Fruit fly (Drosophila melanogaster) whole organism, prepupa: ENCODE measurements around the gene Vm26Ab.

Source experiments
- CG10669 ChIP-seq: fragments of 200-800 bp; sonication (Bioruptor generic); optimal IDR thresholded peaks from 3 replicates; lab custom pipeline; 2018; ENCODE audit warnings: missing biosample characterization, mild to moderate bottlenecking, missing genetic modification characterization, moderate library complexity
- CG11762 ChIP-seq: fragments of 200-800 bp; sonication (Bioruptor generic); optimal IDR thresholded peaks from 3 replicates; lab custom pipeline; 2016; ENCODE audit warnings: missing biosample characterization, missing genetic modification characterization; ENCODE audit not compliant: insufficient read depth
- CG11902 ChIP-seq: fragments of 200-800 bp; sonication (Bioruptor generic); optimal IDR thresholded peaks from 3 replicates; lab custom pipeline; 2016; ENCODE audit warnings: missing biosample characterization, missing genetic modification characterization
- CG15336 ChIP-seq: fragments of 200-800 bp; sonication (Bioruptor generic); IDR thresholded peaks from 2 replicates; pipeline ENCODE4 v1.3.6; 2022; ENCODE audit warnings: missing biosample characterization, missing genetic modification characterization
- CG1621 ChIP-seq: fragments of 200-800 bp; sonication (Bioruptor generic); optimal IDR thresholded peaks from 3 replicates; lab custom pipeline; 2018; ENCODE audit warnings: missing biosample characterization, mild to moderate bottlenecking, missing genetic modification characterization
- CG16779 ChIP-seq: fragments of 200-800 bp; sonication (Bioruptor generic); optimal IDR thresholded peaks from 3 replicates; lab custom pipeline; 2017; ENCODE audit warnings: missing biosample characterization, mild to moderate bottlenecking, missing genetic modification characterization
- CG31627 ChIP-seq: fragments of 200-800 bp; sonication (Bioruptor generic); optimal IDR thresholded peaks from 3 replicates; lab custom pipeline; 2016; ENCODE audit warnings: missing biosample characterization, missing genetic modification characterization
- CG32006 ChIP-seq: fragments of 200-800 bp; sonication (Bioruptor generic); optimal IDR thresholded peaks from 3 replicates; lab custom pipeline; 2017; ENCODE audit warnings: missing biosample characterization, mild to moderate bottlenecking, missing genetic modification characterization
- CG3919 ChIP-seq: fragments of 200-800 bp; sonication (Bioruptor generic); optimal IDR thresholded peaks from 3 replicates; lab custom pipeline; 2016; ENCODE audit warnings: missing biosample characterization, missing genetic modification characterization
- CG6163 ChIP-seq: fragments of 200-800 bp; sonication (Bioruptor generic); IDR thresholded peaks from 3 replicates; pipeline ENCODE4 v1.3.6; 2022; ENCODE audit warnings: missing biosample characterization, missing genetic modification characterization
- CG6854 ChIP-seq: fragments of 200-800 bp; sonication (Bioruptor generic); optimal IDR thresholded peaks from 2 replicates; lab custom pipeline; 2017; ENCODE audit warnings: missing biosample characterization, mild to moderate bottlenecking, missing genetic modification characterization
- CG8119 ChIP-seq: fragments of 200-800 bp; sonication (Bioruptor generic); IDR thresholded peaks from 3 replicates; pipeline ENCODE4 v1.3.6; 2022; ENCODE audit warnings: missing biosample characterization, missing genetic modification characterization
- CG8319 ChIP-seq: fragments of 200-800 bp; sonication (Bioruptor generic); optimal IDR thresholded peaks from 3 replicates; lab custom pipeline; 2016; ENCODE audit warnings: missing biosample characterization, missing genetic modification characterization
- CG8632 ChIP-seq: fragments of 200-800 bp; sonication (Bioruptor generic); optimal IDR thresholded peaks from 3 replicates; lab custom pipeline; 2016; ENCODE audit warnings: missing biosample characterization, missing genetic modification characterization
- Eip78C ChIP-seq: fragments of 200-800 bp; sonication (Bioruptor generic); peaks from one replicate; lab custom pipeline; 2016; ENCODE audit warnings: missing biosample characterization, missing genetic modification characterization
- Ets21C ChIP-seq: fragments of 200-800 bp; sonication (Bioruptor generic); optimal IDR thresholded peaks from 3 replicates; lab custom pipeline; 2016; ENCODE audit warnings: missing biosample characterization, missing genetic modification characterization
- Ets96B ChIP-seq: fragments of 200-800 bp; optimal IDR thresholded peaks from 2 replicates; lab custom pipeline; 2019; ENCODE audit warnings: missing biosample characterization, mild to moderate bottlenecking, missing genetic modification characterization, moderate library complexity
- Gug ChIP-seq: fragments of 200-800 bp; sonication (Bioruptor generic); IDR thresholded peaks from 2 replicates; pipeline ENCODE4 v1.3.6; 2022; ENCODE audit warnings: missing biosample characterization, missing genetic modification characterization
- Hr39 ChIP-seq: fragments of 200-800 bp; sonication (Bioruptor generic); optimal IDR thresholded peaks from 2 replicates; lab custom pipeline; 2016; ENCODE audit warnings: missing biosample characterization, missing genetic modification characterization
- Lpt ChIP-seq: fragments of 200-800 bp; sonication (Bioruptor generic); optimal IDR thresholded peaks from 3 replicates; lab custom pipeline; 2016; ENCODE audit warnings: missing biosample characterization, missing genetic modification characterization
- OdsH ChIP-seq: fragments of 200-800 bp; sonication (Bioruptor generic); optimal IDR thresholded peaks from 3 replicates; lab custom pipeline; 2016; ENCODE audit warnings: missing biosample characterization, missing genetic modification characterization
- Sox15 ChIP-seq: fragments of 200-800 bp; sonication (Bioruptor generic); optimal IDR thresholded peaks from 3 replicates; lab custom pipeline; 2016; ENCODE audit warnings: missing biosample characterization, missing genetic modification characterization
- achi ChIP-seq: fragments of 200-800 bp; sonication (Bioruptor generic); optimal IDR thresholded peaks from 3 replicates; lab custom pipeline; 2016; ENCODE audit warnings: missing biosample characterization, missing genetic modification characterization
- acj6 ChIP-seq: fragments of 200-800 bp; sonication (Bioruptor generic); optimal IDR thresholded peaks from 3 replicates; lab custom pipeline; 2016; ENCODE audit warnings: missing biosample characterization, missing genetic modification characterization
- dsx ChIP-seq: fragments of 200-800 bp; optimal IDR thresholded peaks from 3 replicates; lab custom pipeline; 2019; ENCODE audit warnings: missing biosample characterization, mild to moderate bottlenecking, missing genetic modification characterization, moderate library complexity; ENCODE audit not compliant: poor library complexity, severe bottlenecking
- eg ChIP-seq: fragments of 200-800 bp; sonication (Bioruptor generic); IDR thresholded peaks from 3 replicates; pipeline ENCODE4 v1.3.6; 2022; ENCODE audit warnings: missing biosample characterization, missing genetic modification characterization
- esn ChIP-seq: fragments of 200-800 bp; sonication (Bioruptor generic); optimal IDR thresholded peaks from 2 replicates; lab custom pipeline; 2016; ENCODE audit warnings: missing biosample characterization, mild to moderate bottlenecking, missing genetic modification characterization, moderate library complexity
- fd85E ChIP-seq: fragments of 200-800 bp; sonication (Bioruptor generic); optimal IDR thresholded peaks from 3 replicates; lab custom pipeline; 2016; ENCODE audit warnings: missing biosample characterization, missing genetic modification characterization
- fkh ChIP-seq: fragments of 200-800 bp; sonication (Bioruptor generic); optimal IDR thresholded peaks from 3 replicates; lab custom pipeline; 2017; ENCODE audit warnings: missing biosample characterization, mild to moderate bottlenecking, missing genetic modification characterization, moderate library complexity
- lz ChIP-seq: fragments of 200-800 bp; sonication (Bioruptor generic); optimal IDR thresholded peaks from 3 replicates; lab custom pipeline; 2016; ENCODE audit warnings: missing biosample characterization, missing genetic modification characterization
- net ChIP-seq: fragments of 200-800 bp; sonication (Bioruptor generic); optimal IDR thresholded peaks from 3 replicates; lab custom pipeline; 2016; ENCODE audit warnings: missing biosample characterization, missing genetic modification characterization
- spab ChIP-seq: fragments of 200-800 bp; sonication (Bioruptor generic); optimal IDR thresholded peaks from 2 replicates; lab custom pipeline; 2017; ENCODE audit warnings: missing biosample characterization, mild to moderate bottlenecking, missing genetic modification characterization, missing genetic modification reagents
- ss ChIP-seq, 2 experiments: fragments of 200-800 bp; sonication (Bioruptor generic); optimal IDR thresholded peaks; 2 replicates in 1 of 2; 3 replicates in 1 of 2; lab custom pipeline; 2017 to 2018; ENCODE audit warnings: mild to moderate bottlenecking in 2 of 2, missing biosample characterization in 2 of 2, missing genetic modification characterization in 2 of 2, moderate library complexity in 1 of 2
- svp ChIP-seq: fragments of 200-800 bp; sonication (Bioruptor generic); peaks from one replicate; lab custom pipeline; 2016; ENCODE audit warnings: missing biosample characterization, missing genetic modification characterization
- topi ChIP-seq: fragments of 200-800 bp; sonication (Bioruptor generic); optimal IDR thresholded peaks from 3 replicates; lab custom pipeline; 2016; ENCODE audit warnings: missing biosample characterization, missing genetic modification characterization

Vm26Ab gene

dm6 chr2L:5972588-5973236 lies 15.9 kb downstream of the Vm26Ab start:
- peak; percentile 39 for TF ChIP-seq Eip78C (GFP tag; lab: Kevin White, UChicago)
- TF ChIP-seq CG8319 (GFP tag; lab: Kevin White, UChicago): no peak

- TF ChIP-seq lz (no peak), acj6 (GFP tag; lab: Kevin White, UChicago) (no peak), ss (GFP tag; optimal IDR thresholded peaks at IDR 0.05; lab: Kevin White, UChicago) (peak in 1 of 2 experiments; percentile 16), Hr39 (GFP tag; lab: Kevin White, UChicago) (no peak), CG3919 (GFP tag; lab: Kevin White, UChicago) (no peak), CG31627 (GFP tag; lab: Kevin White, UChicago) (no peak), spab (GFP tag; lab: Kevin White, UChicago) (peak; percentile 6), svp (GFP tag; lab: Kevin White, UChicago) (peak; percentile 85), fd85E (no peak), CG32006 (GFP tag; lab: Kevin White, UChicago) (no peak), Eip78C (GFP tag; lab: Kevin White, UChicago) (peak; percentile 56), fkh (GFP tag; lab: Kevin White, UChicago) (peak; percentile 95)
These were observed 17.3 kb downstream of the Vm26Ab start for dm6 chr2L:5974122-5974521.

DNA sequence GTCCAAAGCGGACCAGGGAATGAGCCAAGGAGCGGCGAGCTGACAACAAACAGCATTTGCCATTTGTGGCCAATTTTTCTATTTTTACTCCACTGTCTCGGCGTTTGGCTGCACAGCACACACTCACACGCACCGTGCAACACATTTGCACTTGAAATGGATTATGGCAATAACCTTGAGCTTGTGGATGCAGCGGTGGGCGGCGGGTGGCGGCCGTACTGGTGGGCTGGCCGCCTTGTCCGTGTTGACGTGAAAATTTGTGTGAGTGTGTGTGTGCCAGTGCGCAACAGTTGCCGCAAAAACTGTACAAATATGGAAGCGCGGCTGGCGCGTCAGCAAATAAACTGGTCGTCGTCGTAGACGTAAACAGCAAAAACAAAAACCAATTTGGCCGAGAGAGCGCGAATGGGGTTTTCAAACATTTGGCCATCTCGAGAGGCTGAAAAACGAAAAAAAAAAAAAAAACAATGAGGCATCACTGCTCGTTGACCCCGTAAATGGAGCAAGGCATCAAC lies 18.3 kb downstream of the Vm26Ab start:
- TF ChIP-seq topi (GFP tag; lab: Kevin White, UChicago) (no peak), achi (no peak), CG8319 (GFP tag; lab: Kevin White, UChicago) (no peak), CG11902 (GFP tag; lab: Kevin White, UChicago) (no peak), Ets96B (tag; lab: Kevin White, UChicago) (no peak), CG8119 (GFP tag; lab: Robert Waterston, UW) (0 out of 3 replicates have a peak, but pooled peaks have one; percentile 18), svp (GFP tag; lab: Kevin White, UChicago) (peak; percentile 72), CG32006 (GFP tag; lab: Kevin White, UChicago) (no peak), fkh (GFP tag; lab: Kevin White, UChicago) (peak; percentile 50), Gug (no peak), esn (GFP tag; lab: Kevin White, UChicago) (no peak), CG15336 (GFP tag; lab: Robert Waterston, UW) (peak; percentile 13; the same call in 1 of the 2 replicates), eg (peak; percentile 38; the same call in 2 of the 3 replicates), Lpt (GFP tag; lab: Kevin White, UChicago) (no peak), dsx (GFP tag; lab: Kevin White, UChicago) (peak; percentile 26), acj6 (GFP tag; lab: Kevin White, UChicago) (no peak), CG16779 (tag; lab: Kevin White, UChicago) (no peak), OdsH (GFP tag; lab: Kevin White, UChicago) (no peak), CG8632 (no peak), net (GFP tag; lab: Kevin White, UChicago) (no peak), Hr39 (GFP tag; lab: Kevin White, UChicago) (no peak), CG3919 (GFP tag; lab: Kevin White, UChicago) (no peak)

DNA sequence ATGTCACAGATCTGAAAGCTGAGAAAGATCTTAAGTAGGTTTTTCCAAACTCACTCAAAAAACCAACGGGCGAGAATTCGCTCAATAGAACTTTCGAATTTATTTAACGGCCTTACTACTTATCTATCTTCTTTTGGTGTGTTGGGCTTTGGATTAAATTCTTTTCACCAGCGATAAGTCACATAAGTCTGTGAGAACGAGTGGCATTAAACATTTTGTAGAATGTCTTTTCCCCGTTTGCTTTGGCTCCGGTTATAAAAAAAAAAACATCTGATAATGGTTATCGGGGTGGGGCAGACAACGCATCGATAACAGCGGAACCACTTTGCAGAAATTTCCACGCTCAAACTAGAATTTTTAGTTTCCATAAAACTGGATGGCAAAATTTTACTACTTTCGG lies 18.8 kb downstream of the Vm26Ab start:
- no peak for TF ChIP-seq CG1621 (tag; lab: Kevin White, UChicago)
- no peak for TF ChIP-seq Sox15 (GFP tag; lab: Kevin White, UChicago)
- TF ChIP-seq CG10669 (GFP tag; lab: Kevin White, UChicago): no peak
- no peak for TF ChIP-seq Ets21C
- no peak for TF ChIP-seq Lpt (GFP tag; lab: Kevin White, UChicago)
- TF ChIP-seq CG6854 (GFP tag; lab: Kevin White, UChicago): no peak
- no peak for TF ChIP-seq topi (GFP tag; lab: Kevin White, UChicago)
- TF ChIP-seq spab (GFP tag; lab: Kevin White, UChicago): no peak
- TF ChIP-seq esn (GFP tag; lab: Kevin White, UChicago): no peak
- TF ChIP-seq Hr39 (GFP tag; lab: Kevin White, UChicago): no peak
- no peak for TF ChIP-seq CG11762 (GFP tag; lab: Kevin White, UChicago)
- no peak for TF ChIP-seq CG8319 (GFP tag; lab: Kevin White, UChicago)
- no peak for TF ChIP-seq CG6163 (GFP tag; lab: Robert Waterston, UW)
